Fruit fly (Drosophila melanogaster): ENCODE data around the gene Kcmf1.

Kcmf1 gene

DNA sequence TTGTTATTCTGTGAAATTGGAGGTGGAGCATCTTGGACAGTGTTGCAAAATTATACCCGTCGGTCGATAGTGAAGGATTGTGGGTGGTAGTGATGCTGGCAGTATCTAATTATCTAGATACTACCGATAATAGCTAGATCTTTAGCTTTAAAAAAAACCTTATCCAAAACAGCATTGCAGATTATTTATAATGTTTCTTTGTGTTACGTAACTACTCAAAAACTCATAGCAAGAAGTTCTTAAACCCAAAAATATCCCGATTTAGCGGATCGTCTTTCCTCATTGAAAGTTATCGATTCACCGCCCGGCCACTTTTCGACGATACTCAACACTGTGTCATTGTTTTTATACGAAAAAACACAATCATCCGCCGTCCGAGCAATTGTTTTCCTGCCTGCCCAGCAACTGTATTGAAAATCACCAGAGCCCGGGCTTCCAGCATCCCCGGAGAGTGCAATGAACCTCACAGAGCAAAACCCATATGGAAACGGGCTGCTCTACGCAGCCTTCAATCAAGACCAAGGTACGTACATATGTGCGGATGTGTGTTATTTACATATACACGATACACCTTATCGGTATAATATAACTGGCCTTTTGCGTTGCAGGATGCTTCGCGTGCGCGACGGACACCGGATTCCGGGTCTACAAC is 21.7 kb downstream of the Kcmf1 start, which contains the start of gene CG11975 (continued):
- TF ChIP-seq corto (GFP tag; optimal IDR thresholded peaks at IDR 0.05) (no peak), CG2199 (GFP tag; IDR thresholded peaks at IDR 0.05) (no peak), Rfx (GFP tag; IDR thresholded peaks at IDR 0.05) (peak; percentile 84), CG2129 (GFP tag; IDR thresholded peaks at IDR 0.05; ENCODE audit: partially characterized antibody) (peak; percentile 50; the same call in 1 of the 2 replicates), pum (GFP tag; optimal IDR thresholded peaks at IDR 0.05) (peak; percentile 81), CG6854 (GFP tag; optimal IDR thresholded peaks at IDR 0.05) (no peak), salm (tag; optimal IDR thresholded peaks at IDR 0.05) (no peak), MBD-R2 (GFP tag; IDR thresholded peaks at IDR 0.05) (peak; percentile 89), H15 (GFP tag; IDR thresholded peaks at IDR 0.05) (no peak), CG7928 (GFP tag; optimal IDR thresholded peaks at IDR 0.05) (no peak), Bdp1 (GFP tag; optimal IDR thresholded peaks at IDR 0.05) (peak; percentile 75), so (GFP tag; IDR thresholded peaks at IDR 0.05) (no peak), Med (GFP tag) (peak; percentile 97), CG8765 (GFP tag; IDR thresholded peaks at IDR 0.05) (peak; percentile 57), Fer3 (tag; optimal IDR thresholded peaks at IDR 0.05) (no peak), Hmr (GFP tag; optimal IDR thresholded peaks at IDR 0.05) (peak; percentile 80), Fer2 (tag; optimal IDR thresholded peaks at IDR 0.05) (peak; percentile 54), Pdp1 (GFP tag; optimal IDR thresholded peaks at IDR 0.05) (peak; percentile 83 to 96), HLH54F (GFP tag; optimal IDR thresholded peaks at IDR 0.05) (peak; percentile 92), C15 (GFP tag; IDR thresholded peaks at IDR 0.05) (0 out of 3 replicates have a peak, but pooled peaks have one; percentile 17), emc (GFP tag; optimal IDR thresholded peaks at IDR 0.05) (peak; percentile 36), gfzf (GFP tag; optimal IDR thresholded peaks at IDR 0.05) (peak; percentile 35), E2f1 (GFP tag; IDR thresholded peaks at IDR 0.05) (0 out of 2 replicates have a peak, but pooled peaks have one; percentile 39), Sox102F (GFP tag; optimal IDR thresholded peaks at IDR 0.05) (no peak), lola (GFP tag; optimal IDR thresholded peaks at IDR 0.05) (peak in 1 of 3 experiments; percentile 56), pzg (GFP tag; optimal IDR thresholded peaks at IDR 0.05) (peak; percentile 78), Mad (GFP tag; optimal IDR thresholded peaks at IDR 0.05) (peak; percentile 70), Hmx (GFP tag; optimal IDR thresholded peaks at IDR 0.05) (no peak), slou (GFP tag; optimal IDR thresholded peaks at IDR 0.05) (peak; percentile 70), CG12236 (GFP tag; optimal IDR thresholded peaks at IDR 0.05) (peak; percentile 36), amos (GFP tag; IDR thresholded peaks at IDR 0.05; ENCODE audit: partially characterized antibody) (peak; percentile 64), ERR (GFP tag; optimal IDR thresholded peaks at IDR 0.05) (peak; percentile 37), Vsx1 (GFP tag; optimal IDR thresholded peaks at IDR 0.05) (no peak), Atf3 (GFP tag; optimal IDR thresholded peaks at IDR 0.05) (peak; percentile 46), zf30C (GFP tag; optimal IDR thresholded peaks at IDR 0.05) (no peak), CoRest (tag; optimal IDR thresholded peaks at IDR 0.05) (peak; percentile 74), psq (GFP tag; optimal IDR thresholded peaks at IDR 0.05) (peak; percentile 35), Camta (GFP tag; optimal IDR thresholded peaks at IDR 0.05) (peak; percentile 83), Neu2 (GFP tag; optimal IDR thresholded peaks at IDR 0.05; ENCODE audit: borderline replicate concordance) (peak; percentile 40), twi (tag; optimal IDR thresholded peaks at IDR 0.05) (peak; percentile 63), dmrt99B (tag; optimal IDR thresholded peaks at IDR 0.05) (no peak), MESR4 (GFP tag; optimal IDR thresholded peaks at IDR 0.05) (peak; percentile 36), Mes4 (GFP tag; optimal IDR thresholded peaks at IDR 0.05) (peak; percentile 69), CG13624 (GFP tag; optimal IDR thresholded peaks at IDR 0.05) (peak; percentile 93), bab2 (GFP tag; optimal IDR thresholded peaks at IDR 0.05) (peak; percentile 74), CG6689 (GFP tag; IDR thresholded peaks at IDR 0.05) (0 out of 2 replicates have a peak, but pooled peaks have one; percentile 47), CG12744 (GFP tag; optimal IDR thresholded peaks at IDR 0.05) (peak; percentile 75), NC2α (GFP tag; optimal IDR thresholded peaks at IDR 0.05) (peak; percentile 22), CG2678 (tag; optimal IDR thresholded peaks at IDR 0.05) (no peak)
